Worm (Caenorhabditis elegans): ENCODE measurements around the gene F49F1.11.

DNA sequence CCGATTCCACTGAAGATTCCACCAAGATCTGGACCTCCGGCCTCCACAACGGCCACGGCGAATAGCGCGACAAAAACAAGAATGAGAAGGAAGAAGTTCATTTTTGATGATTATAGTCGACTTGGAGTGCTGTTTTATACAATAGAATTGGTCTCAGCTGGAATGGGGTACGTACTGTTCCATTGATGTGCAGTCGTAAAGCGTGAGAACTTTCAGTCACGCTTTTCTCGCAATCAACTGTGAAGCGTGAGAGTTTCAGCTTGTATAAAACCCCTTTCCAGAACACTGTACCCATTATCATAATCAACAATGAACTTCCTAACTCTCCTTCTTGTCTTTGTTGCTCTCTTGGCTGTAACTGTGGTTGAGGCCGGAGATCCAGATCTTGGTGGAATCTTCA, 25.6 kb downstream of the F49F1.11 start, which contains the start of the genes F49F1.4 and F49F1.2:
- no peak for TF ChIP-seq nhr-90 (tag; optimal IDR thresholded peaks at IDR 0.05)
- TF ChIP-seq rec-8 (tag; optimal IDR thresholded peaks at IDR 0.05) = no peak
- TF ChIP-seq ztf-18 (tag; optimal IDR thresholded peaks at IDR 0.05) = no peak
- TF ChIP-seq aptf-2 (GFP tag; conservative IDR thresholded peaks at IDR 0.05) = no peak
- no peak for TF ChIP-seq die-1 (tag; optimal IDR thresholded peaks at IDR 0.05)
- no peak for TF ChIP-seq egl-44 (GFP tag; IDR thresholded peaks at IDR 0.05)
- no peak for TF ChIP-seq pha-4 (tag; optimal IDR thresholded peaks at IDR 0.05)

Data from whole organism, young adult.